Fruit fly (Drosophila melanogaster): ENCODE results near the gene CG11756.

CG11756 gene

dm6 chrX:11367783-11368509 is 20.0 kb downstream of the CG11756 start, which contains the start of the genes hop and Tim8 (continued):
- no peak for TF ChIP-seq Dip2 (GFP tag; IDR thresholded peaks at IDR 0.05)
- no peak for TF ChIP-seq CG16779 (GFP tag; IDR thresholded peaks at IDR 0.05)
- no peak for TF ChIP-seq CG10959 (GFP tag; IDR thresholded peaks at IDR 0.05)
- TF ChIP-seq tio (GFP tag; optimal IDR thresholded peaks at IDR 0.05): no peak
- no peak for TF ChIP-seq B-H2 (GFP tag; optimal IDR thresholded peaks at IDR 0.05)
- peak; percentile 91 for TF ChIP-seq Scr (GFP tag; IDR thresholded peaks at IDR 0.05; ENCODE audit: partially characterized antibody)
- TF ChIP-seq ftz-f1 (GFP tag; optimal IDR thresholded peaks at IDR 0.05): no peak
- peak; percentile 50 for TF ChIP-seq CG17186 (GFP tag; optimal IDR thresholded peaks at IDR 0.05)
- peak; percentile 52 for TF ChIP-seq Ets97D (GFP tag; optimal IDR thresholded peaks at IDR 0.05)
- no peak for TF ChIP-seq CG8924 (tag; optimal IDR thresholded peaks at IDR 0.05)
- TF ChIP-seq CG3065 (GFP tag; optimal IDR thresholded peaks at IDR 0.05): no peak
- no peak for TF ChIP-seq Asciz (GFP tag; optimal IDR thresholded peaks at IDR 0.05)
- TF ChIP-seq croc (GFP tag; conservative IDR thresholded peaks at IDR 0.05): no peak
- no peak for TF ChIP-seq Rx (GFP tag; IDR thresholded peaks at IDR 0.05)
- TF ChIP-seq CG30431 (GFP tag; optimal IDR thresholded peaks at IDR 0.05): no peak
- TF ChIP-seq CG43689 (GFP tag; IDR thresholded peaks at IDR 0.05): no peak
- TF ChIP-seq CG11085 (GFP tag; IDR thresholded peaks at IDR 0.05): no peak
- TF ChIP-seq CG3726 (GFP tag; IDR thresholded peaks at IDR 0.05): no peak
- peak; percentile 77 for TF ChIP-seq zen2 (GFP tag; IDR thresholded peaks at IDR 0.05; ENCODE audit: partially characterized antibody)
- no peak for TF ChIP-seq NFAT (GFP tag; IDR thresholded peaks at IDR 0.05)
- TF ChIP-seq CG9609 (GFP tag; optimal IDR thresholded peaks at IDR 0.05): no peak
- TF ChIP-seq gem (tag; optimal IDR thresholded peaks at IDR 0.05): no peak
- no peak for TF ChIP-seq CG9932 (GFP tag; IDR thresholded peaks at IDR 0.05)
- TF ChIP-seq BtbVII (GFP tag; optimal IDR thresholded peaks at IDR 0.05): no peak
- no peak for TF ChIP-seq CTCF (GFP tag; optimal IDR thresholded peaks at IDR 0.05)
- peak; percentile 73 for TF ChIP-seq hbn (GFP tag; IDR thresholded peaks at IDR 0.05; ENCODE audit: partially characterized antibody)
- TF ChIP-seq CG8765 (GFP tag; IDR thresholded peaks at IDR 0.05): no peak
- no peak for TF ChIP-seq ems (GFP tag; optimal IDR thresholded peaks at IDR 0.05)
- TF ChIP-seq CG2129 (GFP tag; IDR thresholded peaks at IDR 0.05; ENCODE audit: partially characterized antibody): peak; percentile 65
- no peak for TF ChIP-seq CG2678 (tag; optimal IDR thresholded peaks at IDR 0.05)
- TF ChIP-seq Chrac-16 (GFP tag; optimal IDR thresholded peaks at IDR 0.05): no peak
- TF ChIP-seq B-H1 (GFP tag; IDR thresholded peaks at IDR 0.05): no peak
- TF ChIP-seq CG5245 (GFP tag; optimal IDR thresholded peaks at IDR 0.05): no peak
- no peak for TF ChIP-seq Aef1 (GFP tag; IDR thresholded peaks at IDR 0.05)
- TF ChIP-seq Hand (GFP tag; optimal IDR thresholded peaks at IDR 0.05): no peak
- no peak for TF ChIP-seq HLH3B (GFP tag; IDR thresholded peaks at IDR 0.05)
- TF ChIP-seq insv (GFP tag; optimal IDR thresholded peaks at IDR 0.05): peak in 1 of 2 experiments; percentile 75
- no peak for TF ChIP-seq Jarid2 (GFP tag; optimal IDR thresholded peaks at IDR 0.05)
- TF ChIP-seq D (optimal IDR thresholded peaks at IDR 0.05): no peak
- TF ChIP-seq D (GFP tag; optimal IDR thresholded peaks at IDR 0.05): no peak
- TF ChIP-seq rib (GFP tag; IDR thresholded peaks at IDR 0.05): no peak
- TF ChIP-seq phol (tag; optimal IDR thresholded peaks at IDR 0.05): peak; percentile 5
- no peak for TF ChIP-seq Hmr (GFP tag; optimal IDR thresholded peaks at IDR 0.05)
- TF ChIP-seq CG42726 (GFP tag; IDR thresholded peaks at IDR 0.05; ENCODE audit: partially characterized antibody): peak; percentile 71; the same call in 1 of the 2 replicates
- TF ChIP-seq vnd (GFP tag; IDR thresholded peaks at IDR 0.05; ENCODE audit: partially characterized antibody): peak; percentile 92
- TF ChIP-seq CG17802 (tag; optimal IDR thresholded peaks at IDR 0.05): no peak
- TF ChIP-seq zen (tag; optimal IDR thresholded peaks at IDR 0.05): no peak
- no peak for TF ChIP-seq disco-r (GFP tag; optimal IDR thresholded peaks at IDR 0.05)
- no peak for TF ChIP-seq kah (GFP tag; optimal IDR thresholded peaks at IDR 0.05)
- peak; percentile 98 for TF ChIP-seq CG11560 (tag; IDR thresholded peaks at IDR 0.05)
- TF ChIP-seq CG10147 (GFP tag; optimal IDR thresholded peaks at IDR 0.05): peak; percentile 17
